Worm (Caenorhabditis elegans) whole organism, young adult: ENCODE data around the gene srbc-84.

Experiments used
- F37B4.10 ChIP-seq: fragments of 200-800 bp; sonication (Bioruptor generic); IDR thresholded peaks from 2 replicates; pipeline ENCODE4 v1.3.6; 2022; ENCODE audit warnings: missing genetic modification characterization, missing compliant biosample characterization
- cebp-2 ChIP-seq: fragments of 200-800 bp; sonication (Bioruptor generic); IDR thresholded peaks from 2 replicates; pipeline ENCODE4 v1.3.6; 2022; ENCODE audit warnings: missing genetic modification characterization, missing compliant biosample characterization
- ceh-91 ChIP-seq: fragments of 200-800 bp; sonication (Bioruptor generic); IDR thresholded peaks from 2 replicates; pipeline ENCODE4 v1.3.6; 2022; ENCODE audit warnings: missing genetic modification reagents, missing genetic modification characterization, missing compliant biosample characterization
- gei-17 ChIP-seq: fragments of 200-800 bp; sonication (Bioruptor generic); optimal IDR thresholded peaks from 2 replicates; lab custom pipeline; 2018; ENCODE audit warnings: mild to moderate bottlenecking, missing genetic modification characterization, missing compliant biosample characterization
- lin-35 ChIP-seq, 3 experiments: fragments of 150-350 bp in 2 of 3; sonication (generic microtip) in 1 of 3; optimal IDR thresholded peaks; 2 replicates each; lab custom pipeline; 2014 to 2018; ENCODE audit warnings: missing biosample characterization in 3 of 3, missing genetic modification characterization in 3 of 3, missing genetic modification reagents in 3 of 3
- lir-1 ChIP-seq: fragments of 200-800 bp; sonication (Bioruptor generic); conservative IDR thresholded peaks from 2 replicates; pipeline ENCODE4 v1.3.6; 2022; ENCODE audit warnings: missing genetic modification reagents, missing genetic modification characterization, missing compliant biosample characterization
- nfya-1 ChIP-seq: sonication (generic microtip); optimal IDR thresholded peaks from 2 replicates; lab custom pipeline; 2017; ENCODE audit warnings: antibody characterized with exemption, missing compliant biosample characterization, missing genetic modification characterization, borderline replicate concordance; ENCODE audit not compliant: insufficient read depth
- nhr-27 ChIP-seq: fragments of 200-800 bp; sonication (Bioruptor generic); optimal IDR thresholded peaks from 2 replicates; lab custom pipeline; 2018; ENCODE audit warnings: mild to moderate bottlenecking, missing genetic modification characterization, moderate library complexity, missing compliant biosample characterization
- sdz-38 ChIP-seq: sonication (generic microtip); optimal IDR thresholded peaks from 2 replicates; lab custom pipeline; 2016; ENCODE audit warnings: missing genotype, missing genetic modification characterization, missing compliant biosample characterization
- snpc-4 ChIP-seq, 5 experiments: fragments of 150-350 bp in 1 of 5; sonication (generic microtip) in 4 of 5; optimal IDR thresholded peaks; 2 replicates each; lab custom pipeline; 2014 to 2018; ENCODE audit warnings: missing genetic modification characterization in 5 of 5, missing biosample characterization in 3 of 5, antibody characterized with exemption in 2 of 5, mild to moderate bottlenecking in 2 of 5, missing compliant biosample characterization in 2 of 5, missing genotype in 2 of 5, moderate library complexity in 2 of 5, missing genetic modification reagents in 1 of 5
- unc-62 ChIP-seq: fragments of 150-350 bp; optimal IDR thresholded peaks from 2 replicates; lab custom pipeline; 2014; ENCODE audit warnings: missing biosample characterization, missing genetic modification reagents, missing genetic modification characterization

- TF ChIP-seq snpc-4 (GFP tag; optimal IDR thresholded peaks at IDR 0.05; lab: Kevin White, UChicago) (no peak), snpc-4 (tag; optimal IDR thresholded peaks at IDR 0.05; lab: Kevin White, UChicago) (no peak), lin-35 (GFP tag; optimal IDR thresholded peaks at IDR 0.05; lab: Kevin White, UChicago) (no peak), F37B4.10 (GFP tag; lab: Robert Waterston, UW) (no peak), ceh-91 (GFP tag; lab: Robert Waterston, UW) (no peak), cebp-2 (GFP tag; lab: Robert Waterston, UW) (no peak), nfya-1 (no peak), unc-62 (GFP tag; lab: Kevin White, UChicago) (no peak), sdz-38 (tag; lab: Kevin White, UChicago) (no peak), lir-1 (GFP tag; lab: Robert Waterston, UW) (no peak), nhr-27 (tag; lab: Kevin White, UChicago) (no peak), gei-17 (GFP tag; lab: Kevin White, UChicago) (no peak)
Measured at ce11 chrV:16342258-16342618, 43.5 kb downstream of the srbc-84 start, which contains the start of gene nhr-193.
